Worm (Caenorhabditis elegans) whole organism, midembryonic: ENCODE data around the gene F02E8.4.

Experiments
- T22C8.4 ChIP-seq: fragments of 200-800 bp; sonication (Bioruptor generic); IDR thresholded peaks from 2 replicates; pipeline ENCODE4 v1.3.6; 2022; ENCODE audit warnings: missing genetic modification characterization, missing compliant biosample characterization
- cog-1 ChIP-seq: sonication (generic microtip); optimal IDR thresholded peaks from 2 replicates; lab custom pipeline; 2016; ENCODE audit warnings: missing genetic modification characterization, missing compliant biosample characterization
- flt-1 ChIP-seq: fragments of 200-800 bp; sonication (Bioruptor generic); IDR thresholded peaks from 2 replicates; pipeline ENCODE4 v1.3.6; 2022; ENCODE audit warnings: missing genetic modification characterization, missing compliant biosample characterization
- klf-2 ChIP-seq: fragments of 200-800 bp; sonication (Bioruptor generic); conservative IDR thresholded peaks from 2 replicates; pipeline ENCODE4 v1.3.6; 2022; ENCODE audit warnings: missing genetic modification reagents, missing genetic modification characterization, missing compliant biosample characterization
- med-1 ChIP-seq: sonication (generic microtip); optimal IDR thresholded peaks from 2 replicates; lab custom pipeline; 2017; ENCODE audit warnings: missing genetic modification characterization, mild to moderate bottlenecking, missing compliant biosample characterization, antibody characterized with exemption, missing genetic modification reagents; ENCODE audit not compliant: insufficient read depth
- tab-1 ChIP-seq: fragments of 200-800 bp; sonication (Bioruptor generic); IDR thresholded peaks from 2 replicates; pipeline ENCODE4 v1.3.6; 2022; ENCODE audit warnings: missing genetic modification characterization, missing compliant biosample characterization
- ztf-23 ChIP-seq: fragments of 200-800 bp; sonication (Bioruptor generic); IDR thresholded peaks from 2 replicates; pipeline ENCODE4 v1.3.6; 2022; ENCODE audit warnings: missing genetic modification reagents, missing genetic modification characterization, missing compliant biosample characterization
- ztf-29 ChIP-seq: fragments of 200-800 bp; sonication (Bioruptor generic); IDR thresholded peaks from 2 replicates; pipeline ENCODE4 v1.3.6; 2022; ENCODE audit warnings: missing genetic modification reagents, missing genetic modification characterization, missing compliant biosample characterization

- TF ChIP-seq flt-1 (no peak), med-1 (GFP tag; lab: Kevin White, UChicago) (no peak), T22C8.4 (GFP tag; lab: Robert Waterston, UW) (no peak), tab-1 (GFP tag; lab: Robert Waterston, UW) (no peak), cog-1 (tag; lab: Kevin White, UChicago) (no peak), klf-2 (no peak), ztf-29 (GFP tag; lab: Robert Waterston, UW) (no peak), ztf-23 (GFP tag; lab: Robert Waterston, UW) (no peak)
Observed at ce11 chrX:4434577-4434976, 19.3 kb upstream of the F02E8.4 start.
